Fruit fly (Drosophila melanogaster) whole organism, prepupa: ENCODE results near the gene C1GalTA.

Experiments
- Blimp-1 ChIP-seq: fragments of 200-800 bp; sonication (Bioruptor generic); optimal IDR thresholded peaks from 3 replicates; lab custom pipeline; 2017; ENCODE audit warnings: missing biosample characterization, missing genetic modification characterization, mild to moderate bottlenecking, moderate library complexity, missing genetic modification reagents
- CG10631 ChIP-seq: fragments of 200-800 bp; sonication (Bioruptor generic); optimal IDR thresholded peaks from 2 replicates; lab custom pipeline; 2016; ENCODE audit warnings: missing biosample characterization, missing genetic modification characterization
- CG10669 ChIP-seq: fragments of 200-800 bp; sonication (Bioruptor generic); optimal IDR thresholded peaks from 3 replicates; lab custom pipeline; 2018; ENCODE audit warnings: missing biosample characterization, mild to moderate bottlenecking, missing genetic modification characterization, moderate library complexity
- CG11762 ChIP-seq: fragments of 200-800 bp; sonication (Bioruptor generic); optimal IDR thresholded peaks from 3 replicates; lab custom pipeline; 2016; ENCODE audit warnings: missing biosample characterization, missing genetic modification characterization; ENCODE audit not compliant: insufficient read depth
- CG15336 ChIP-seq: fragments of 200-800 bp; sonication (Bioruptor generic); IDR thresholded peaks from 2 replicates; pipeline ENCODE4 v1.3.6; 2022; ENCODE audit warnings: missing biosample characterization, missing genetic modification characterization
- CG1621 ChIP-seq: fragments of 200-800 bp; sonication (Bioruptor generic); optimal IDR thresholded peaks from 3 replicates; lab custom pipeline; 2018; ENCODE audit warnings: missing biosample characterization, mild to moderate bottlenecking, missing genetic modification characterization
- CG16779 ChIP-seq: fragments of 200-800 bp; sonication (Bioruptor generic); optimal IDR thresholded peaks from 3 replicates; lab custom pipeline; 2017; ENCODE audit warnings: missing biosample characterization, mild to moderate bottlenecking, missing genetic modification characterization
- CG32006 ChIP-seq: fragments of 200-800 bp; sonication (Bioruptor generic); optimal IDR thresholded peaks from 3 replicates; lab custom pipeline; 2017; ENCODE audit warnings: missing biosample characterization, mild to moderate bottlenecking, missing genetic modification characterization
- CG34406 ChIP-seq: fragments of 200-800 bp; sonication (Bioruptor generic); optimal IDR thresholded peaks from 3 replicates; lab custom pipeline; 2016; ENCODE audit warnings: missing biosample characterization, missing genetic modification characterization
- CG3919 ChIP-seq: fragments of 200-800 bp; sonication (Bioruptor generic); optimal IDR thresholded peaks from 3 replicates; lab custom pipeline; 2016; ENCODE audit warnings: missing biosample characterization, missing genetic modification characterization
- CG6163 ChIP-seq: fragments of 200-800 bp; sonication (Bioruptor generic); IDR thresholded peaks from 3 replicates; pipeline ENCODE4 v1.3.6; 2022; ENCODE audit warnings: missing biosample characterization, missing genetic modification characterization
- CG6792 ChIP-seq: fragments of 200-800 bp; sonication (Bioruptor generic); optimal IDR thresholded peaks from 3 replicates; lab custom pipeline; 2016; ENCODE audit warnings: missing biosample characterization, missing genetic modification characterization
- CG6854 ChIP-seq: fragments of 200-800 bp; sonication (Bioruptor generic); optimal IDR thresholded peaks from 2 replicates; lab custom pipeline; 2017; ENCODE audit warnings: missing biosample characterization, mild to moderate bottlenecking, missing genetic modification characterization
- CG7368 ChIP-seq: fragments of 200-800 bp; sonication (Bioruptor generic); optimal IDR thresholded peaks from 3 replicates; lab custom pipeline; 2016; ENCODE audit warnings: missing biosample characterization, missing genetic modification characterization
- CG8119 ChIP-seq: fragments of 200-800 bp; sonication (Bioruptor generic); IDR thresholded peaks from 3 replicates; pipeline ENCODE4 v1.3.6; 2022; ENCODE audit warnings: missing biosample characterization, missing genetic modification characterization
- CG8319 ChIP-seq: fragments of 200-800 bp; sonication (Bioruptor generic); optimal IDR thresholded peaks from 3 replicates; lab custom pipeline; 2016; ENCODE audit warnings: missing biosample characterization, missing genetic modification characterization
- CG8632 ChIP-seq: fragments of 200-800 bp; sonication (Bioruptor generic); optimal IDR thresholded peaks from 3 replicates; lab custom pipeline; 2016; ENCODE audit warnings: missing biosample characterization, missing genetic modification characterization
- CG9139 ChIP-seq: fragments of 200-800 bp; sonication (Bioruptor generic); optimal IDR thresholded peaks from 3 replicates; lab custom pipeline; 2017; ENCODE audit warnings: missing biosample characterization, mild to moderate bottlenecking, missing genetic modification characterization
- Eip75B ChIP-seq: fragments of 200-800 bp; sonication (Bioruptor generic); optimal IDR thresholded peaks from 3 replicates; lab custom pipeline; 2016; ENCODE audit warnings: missing biosample characterization, missing genetic modification characterization
- Eip78C ChIP-seq: fragments of 200-800 bp; sonication (Bioruptor generic); peaks from one replicate; lab custom pipeline; 2016; ENCODE audit warnings: missing biosample characterization, missing genetic modification characterization
- Eip93F ChIP-seq: fragments of 200-800 bp; sonication (Bioruptor generic); optimal IDR thresholded peaks from 2 replicates; lab custom pipeline; 2016; ENCODE audit warnings: missing biosample characterization, mild to moderate bottlenecking, missing genetic modification characterization
- Ets21C ChIP-seq: fragments of 200-800 bp; sonication (Bioruptor generic); optimal IDR thresholded peaks from 3 replicates; lab custom pipeline; 2016; ENCODE audit warnings: missing biosample characterization, missing genetic modification characterization
- Ets96B ChIP-seq: fragments of 200-800 bp; optimal IDR thresholded peaks from 2 replicates; lab custom pipeline; 2019; ENCODE audit warnings: missing biosample characterization, mild to moderate bottlenecking, missing genetic modification characterization, moderate library complexity
- Gug ChIP-seq: fragments of 200-800 bp; sonication (Bioruptor generic); IDR thresholded peaks from 2 replicates; pipeline ENCODE4 v1.3.6; 2022; ENCODE audit warnings: missing biosample characterization, missing genetic modification characterization
- Hr38 ChIP-seq: sonication (Bioruptor generic); optimal IDR thresholded peaks from 2 replicates; lab custom pipeline; 2016; ENCODE audit warnings: missing biosample characterization, missing genetic modification characterization
- Hr39 ChIP-seq: fragments of 200-800 bp; sonication (Bioruptor generic); optimal IDR thresholded peaks from 2 replicates; lab custom pipeline; 2016; ENCODE audit warnings: missing biosample characterization, missing genetic modification characterization
- Hr4 ChIP-seq: fragments of 200-800 bp; sonication (Bioruptor generic); optimal IDR thresholded peaks from 3 replicates; lab custom pipeline; 2016; ENCODE audit warnings: missing biosample characterization, missing genetic modification characterization
- Lpt ChIP-seq: fragments of 200-800 bp; sonication (Bioruptor generic); optimal IDR thresholded peaks from 3 replicates; lab custom pipeline; 2016; ENCODE audit warnings: missing biosample characterization, missing genetic modification characterization
- Met ChIP-seq: fragments of 200-800 bp; sonication (Bioruptor generic); optimal IDR thresholded peaks from 3 replicates; lab custom pipeline; 2016; ENCODE audit warnings: missing biosample characterization, missing genetic modification characterization
- OdsH ChIP-seq: fragments of 200-800 bp; sonication (Bioruptor generic); optimal IDR thresholded peaks from 3 replicates; lab custom pipeline; 2016; ENCODE audit warnings: missing biosample characterization, missing genetic modification characterization
- Smox ChIP-seq: fragments of 200-800 bp; sonication (Bioruptor generic); optimal IDR thresholded peaks from 3 replicates; lab custom pipeline; 2016; ENCODE audit warnings: missing biosample characterization, missing genetic modification characterization
- Sox102F ChIP-seq: fragments of 200-800 bp; sonication (Bioruptor generic); optimal IDR thresholded peaks from 2 replicates; lab custom pipeline; 2016; ENCODE audit warnings: missing biosample characterization, mild to moderate bottlenecking, missing genetic modification characterization
- Sox14 ChIP-seq: fragments of 200-800 bp; sonication (Bioruptor generic); optimal IDR thresholded peaks from 3 replicates; lab custom pipeline; 2016; ENCODE audit warnings: missing biosample characterization, missing genetic modification characterization
- achi ChIP-seq: fragments of 200-800 bp; sonication (Bioruptor generic); optimal IDR thresholded peaks from 3 replicates; lab custom pipeline; 2016; ENCODE audit warnings: missing biosample characterization, missing genetic modification characterization
- acj6 ChIP-seq: fragments of 200-800 bp; sonication (Bioruptor generic); optimal IDR thresholded peaks from 3 replicates; lab custom pipeline; 2016; ENCODE audit warnings: missing biosample characterization, missing genetic modification characterization
- cyc ChIP-seq: fragments of 200-800 bp; sonication (Bioruptor generic); optimal IDR thresholded peaks from 3 replicates; lab custom pipeline; 2016; ENCODE audit warnings: missing biosample characterization, missing genetic modification characterization
- dac ChIP-seq: fragments of 200-800 bp; sonication (Bioruptor generic); optimal IDR thresholded peaks from 2 replicates; lab custom pipeline; 2017; ENCODE audit warnings: missing biosample characterization, mild to moderate bottlenecking, missing genetic modification characterization
- eg ChIP-seq: fragments of 200-800 bp; sonication (Bioruptor generic); IDR thresholded peaks from 3 replicates; pipeline ENCODE4 v1.3.6; 2022; ENCODE audit warnings: missing biosample characterization, missing genetic modification characterization
- fkh ChIP-seq: fragments of 200-800 bp; sonication (Bioruptor generic); optimal IDR thresholded peaks from 3 replicates; lab custom pipeline; 2017; ENCODE audit warnings: missing biosample characterization, mild to moderate bottlenecking, missing genetic modification characterization, moderate library complexity
- lz ChIP-seq: fragments of 200-800 bp; sonication (Bioruptor generic); optimal IDR thresholded peaks from 3 replicates; lab custom pipeline; 2016; ENCODE audit warnings: missing biosample characterization, missing genetic modification characterization
- net ChIP-seq: fragments of 200-800 bp; sonication (Bioruptor generic); optimal IDR thresholded peaks from 3 replicates; lab custom pipeline; 2016; ENCODE audit warnings: missing biosample characterization, missing genetic modification characterization
- spab ChIP-seq: fragments of 200-800 bp; sonication (Bioruptor generic); optimal IDR thresholded peaks from 2 replicates; lab custom pipeline; 2017; ENCODE audit warnings: missing biosample characterization, mild to moderate bottlenecking, missing genetic modification characterization, missing genetic modification reagents
- svp ChIP-seq: fragments of 200-800 bp; sonication (Bioruptor generic); peaks from one replicate; lab custom pipeline; 2016; ENCODE audit warnings: missing biosample characterization, missing genetic modification characterization
- topi ChIP-seq: fragments of 200-800 bp; sonication (Bioruptor generic); optimal IDR thresholded peaks from 3 replicates; lab custom pipeline; 2016; ENCODE audit warnings: missing biosample characterization, missing genetic modification characterization
- vri ChIP-seq: fragments of 200-800 bp; sonication (Bioruptor generic); optimal IDR thresholded peaks from 3 replicates; lab custom pipeline; 2016; ENCODE audit warnings: missing biosample characterization, mild to moderate bottlenecking, missing genetic modification characterization

C1GalTA gene

dm6 chr2L:8951184-8951934, at the start of gene C1GalTA (continued):
- peak; percentile 96 for TF ChIP-seq acj6 (GFP tag; lab: Kevin White, UChicago)
- TF ChIP-seq CG11762 (GFP tag; lab: Kevin White, UChicago), result peak; percentile 96
- TF ChIP-seq eg (GFP tag; lab: Robert Waterston, UW), result peak; percentile 97
- TF ChIP-seq svp (GFP tag; lab: Kevin White, UChicago), result peak; percentile 96
- TF ChIP-seq CG8632, result peak; percentile 98
- peak; percentile 89 for TF ChIP-seq Met
- TF ChIP-seq OdsH (GFP tag; lab: Kevin White, UChicago), result peak; percentile 96
- TF ChIP-seq CG15336 (GFP tag; lab: Robert Waterston, UW), result peak; percentile 98
- peak; percentile 80 for TF ChIP-seq vri (GFP tag; lab: Kevin White, UChicago)
- TF ChIP-seq achi (GFP tag; lab: Kevin White, UChicago), result peak; percentile 97

- no peak for TF ChIP-seq CG6792
- TF ChIP-seq vri (GFP tag; lab: Kevin White, UChicago), result no peak
- TF ChIP-seq CG8119 (GFP tag; lab: Robert Waterston, UW), result no peak
- no peak for TF ChIP-seq net (GFP tag; lab: Kevin White, UChicago)
- TF ChIP-seq Eip75B (GFP tag; lab: Kevin White, UChicago), result no peak
- no peak for TF ChIP-seq cyc (GFP tag; lab: Kevin White, UChicago)
- no peak for TF ChIP-seq CG3919 (GFP tag; lab: Kevin White, UChicago)
- no peak for TF ChIP-seq Sox14
- no peak for TF ChIP-seq CG16779 (tag; lab: Kevin White, UChicago)
- no peak for TF ChIP-seq Eip93F (GFP tag; lab: Kevin White, UChicago)
- TF ChIP-seq achi (GFP tag; lab: Kevin White, UChicago), result no peak
- no peak for TF ChIP-seq CG6163 (GFP tag; lab: Robert Waterston, UW)
- TF ChIP-seq lz (GFP tag; lab: Kevin White, UChicago), result no peak
- TF ChIP-seq Sox102F (GFP tag; lab: Kevin White, UChicago), result no peak
- TF ChIP-seq Ets21C (GFP tag; lab: Kevin White, UChicago), result no peak
Measured at dm6 chr2L:8998237-8998636, 47.2 kb upstream of the C1GalTA start, which contains the start of gene Try29F. Gene Try29F, plus strand, starts transcription at chr2L:8998537.

- TF ChIP-seq CG8319 (GFP tag; lab: Kevin White, UChicago), result no peak
- TF ChIP-seq CG10669 (GFP tag; lab: Kevin White, UChicago), result peak; percentile 65
- peak; percentile 78 for TF ChIP-seq CG6854 (GFP tag; lab: Kevin White, UChicago)
- peak; percentile 64 for TF ChIP-seq CG7368 (GFP tag; lab: Kevin White, UChicago)
- peak; percentile 91 for TF ChIP-seq dac (GFP tag; lab: Kevin White, UChicago)
- peak; percentile 62 for TF ChIP-seq CG16779 (tag; lab: Kevin White, UChicago)
- peak; percentile 62 for TF ChIP-seq topi (GFP tag; lab: Kevin White, UChicago)
- peak; percentile 90 for TF ChIP-seq Met
- peak; percentile 87 for TF ChIP-seq Gug
- TF ChIP-seq Ets96B (tag; lab: Kevin White, UChicago), result peak; percentile 91
- peak; percentile 69 for TF ChIP-seq fkh (GFP tag; lab: Kevin White, UChicago)
- peak; percentile 69 for TF ChIP-seq Eip78C (GFP tag; lab: Kevin White, UChicago)
- peak; percentile 72 for TF ChIP-seq Sox102F (GFP tag; lab: Kevin White, UChicago)
- peak; percentile 96 for TF ChIP-seq Hr4 (GFP tag; lab: Kevin White, UChicago)
- peak; percentile 62 for TF ChIP-seq acj6 (GFP tag; lab: Kevin White, UChicago)
- peak; percentile 78 for TF ChIP-seq CG32006 (GFP tag; lab: Kevin White, UChicago)
- TF ChIP-seq Hr39, result peak; percentile 91
- TF ChIP-seq spab (GFP tag; lab: Kevin White, UChicago), result peak; percentile 15
- no peak for TF ChIP-seq CG11762 (GFP tag; lab: Kevin White, UChicago)
- peak; percentile 70 for TF ChIP-seq achi (GFP tag; lab: Kevin White, UChicago)
- TF ChIP-seq CG8632, result peak; percentile 6
- TF ChIP-seq Sox14, result peak; percentile 95
- no peak for TF ChIP-seq CG9139 (GFP tag; lab: Kevin White, UChicago)
- TF ChIP-seq Blimp-1 (GFP tag; lab: Kevin White, UChicago), result no peak
- peak; percentile 57 for TF ChIP-seq CG34406 (GFP tag; lab: Kevin White, UChicago)
- TF ChIP-seq CG8119 (GFP tag; lab: Robert Waterston, UW), result peak; percentile 53; the same call in 1 of the 3 replicates
- peak; percentile 78 for TF ChIP-seq OdsH (GFP tag; lab: Kevin White, UChicago)
- peak; percentile 71 for TF ChIP-seq Ets21C (GFP tag; lab: Kevin White, UChicago)
- TF ChIP-seq CG1621 (tag; lab: Kevin White, UChicago), result no peak
- TF ChIP-seq Hr38 (GFP tag; lab: Kevin White, UChicago), result peak; percentile 5
- peak; percentile 78 for TF ChIP-seq cyc (GFP tag; lab: Kevin White, UChicago)
- TF ChIP-seq Smox (GFP tag; lab: Kevin White, UChicago), result peak; percentile 78
- TF ChIP-seq Lpt (GFP tag; lab: Kevin White, UChicago), result peak; percentile 50
- peak; percentile 85 for TF ChIP-seq CG10631 (GFP tag; lab: Kevin White, UChicago)
Measured at dm6 chr2L:8997285-8997684, 46.3 kb upstream of the C1GalTA start, which contains the start of the genes alien and CG18661. Gene alien, minus strand, starts transcription at chr2L:8997379. Gene CG18661, plus strand, starts transcription at chr2L:8997605.
